Fruit fly (Drosophila melanogaster): Measurements from ENCODE around the gene CG15601.

The CG15601 gene

dm6 chrX:15697581-15698208, 12.8 kb upstream of the CG15601 start (continued):
- TF ChIP-seq lz (GFP tag; optimal IDR thresholded peaks at IDR 0.05), result peak; percentile 74
- TF ChIP-seq eg (GFP tag; IDR thresholded peaks at IDR 0.05), result peak; percentile 93
- no peak for TF ChIP-seq CG16779 (tag; optimal IDR thresholded peaks at IDR 0.05)
- peak; percentile 86 for TF ChIP-seq CG32006 (GFP tag; optimal IDR thresholded peaks at IDR 0.05)
- TF ChIP-seq achi (GFP tag; optimal IDR thresholded peaks at IDR 0.05), result peak; percentile 92
- TF ChIP-seq CG3032 (tag; optimal IDR thresholded peaks at IDR 0.05), result peak; percentile 86
- TF ChIP-seq CG4318 (GFP tag; optimal IDR thresholded peaks at IDR 0.05), result peak; percentile 79
- TF ChIP-seq OdsH (GFP tag; optimal IDR thresholded peaks at IDR 0.05), result peak; percentile 86
- peak; percentile 81 for TF ChIP-seq CG6276 (GFP tag; optimal IDR thresholded peaks at IDR 0.05)
- TF ChIP-seq CG11294 (GFP tag; IDR thresholded peaks at IDR 0.05), result peak; percentile 88
- TF ChIP-seq CG31627 (GFP tag; optimal IDR thresholded peaks at IDR 0.05), result peak; percentile 61
- peak; percentile 76 for TF ChIP-seq CG7368 (GFP tag; optimal IDR thresholded peaks at IDR 0.05)
- TF ChIP-seq Sox14 (GFP tag; optimal IDR thresholded peaks at IDR 0.05), result peak; percentile 68
- peak; percentile 69 for TF ChIP-seq Sox102F (GFP tag; optimal IDR thresholded peaks at IDR 0.05)
- no peak for TF ChIP-seq Hr38 (GFP tag; optimal IDR thresholded peaks at IDR 0.05)
- TF ChIP-seq CG11762 (GFP tag; optimal IDR thresholded peaks at IDR 0.05; ENCODE audit: insufficient read depth), result peak; percentile 84
- TF ChIP-seq CG6808 (GFP tag; optimal IDR thresholded peaks at IDR 0.05), result peak; percentile 78
- peak; percentile 78 for TF ChIP-seq spab (GFP tag; optimal IDR thresholded peaks at IDR 0.05)
- TF ChIP-seq CG1621 (tag; optimal IDR thresholded peaks at IDR 0.05), result peak; percentile 76
- peak; percentile 65 for TF ChIP-seq CG8319 (GFP tag; optimal IDR thresholded peaks at IDR 0.05)
- peak; percentile 73 for TF ChIP-seq Sox15 (GFP tag; optimal IDR thresholded peaks at IDR 0.05)
- TF ChIP-seq cyc (GFP tag; optimal IDR thresholded peaks at IDR 0.05), result peak; percentile 79
- TF ChIP-seq fkh (GFP tag; optimal IDR thresholded peaks at IDR 0.05), result peak; percentile 89
- peak; percentile 86 for TF ChIP-seq Ets96B (tag; optimal IDR thresholded peaks at IDR 0.05)
- TF ChIP-seq Hr39 (GFP tag; optimal IDR thresholded peaks at IDR 0.05), result peak; percentile 72
- TF ChIP-seq Blimp-1 (GFP tag; optimal IDR thresholded peaks at IDR 0.05), result peak; percentile 66
- peak; percentile 82 to 84 for TF ChIP-seq ss (GFP tag; optimal IDR thresholded peaks at IDR 0.05)
- TF ChIP-seq Lpt (GFP tag; optimal IDR thresholded peaks at IDR 0.05), result peak; percentile 86
- TF ChIP-seq dac (GFP tag; optimal IDR thresholded peaks at IDR 0.05), result peak; percentile 76
- peak; percentile 86 for TF ChIP-seq svp (GFP tag)

- TF ChIP-seq svp (GFP tag) (peak; percentile 67), CG4318 (GFP tag; optimal IDR thresholded peaks at IDR 0.05) (no peak)
These were observed 9.4 kb upstream of the CG15601 start, which contains the start of gene CG9240 for dm6 chrX:15701047-15701446. Gene CG9240, minus strand, starts transcription at chrX:15701259.

- TF ChIP-seq net (GFP tag; optimal IDR thresholded peaks at IDR 0.05) (peak; percentile 36), Sox15 (GFP tag; optimal IDR thresholded peaks at IDR 0.05) (peak; percentile 68), CG16779 (tag; optimal IDR thresholded peaks at IDR 0.05) (no peak), Sox102F (GFP tag; optimal IDR thresholded peaks at IDR 0.05) (no peak), CG1621 (tag; optimal IDR thresholded peaks at IDR 0.05) (no peak), salr (GFP tag; optimal IDR thresholded peaks at IDR 0.05) (peak in 1 of 2 experiments; percentile 28), CG34406 (GFP tag; optimal IDR thresholded peaks at IDR 0.05) (peak; percentile 35), CG9139 (GFP tag; optimal IDR thresholded peaks at IDR 0.05) (no peak), pdm3 (GFP tag; optimal IDR thresholded peaks at IDR 0.05) (peak; percentile 69), CG8632 (GFP tag; optimal IDR thresholded peaks at IDR 0.05) (no peak), fd85E (GFP tag; optimal IDR thresholded peaks at IDR 0.05) (no peak), Met (GFP tag; optimal IDR thresholded peaks at IDR 0.05) (no peak), CG6792 (GFP tag; optimal IDR thresholded peaks at IDR 0.05) (peak; percentile 39), CG32006 (GFP tag; optimal IDR thresholded peaks at IDR 0.05) (peak; percentile 79), CG11902 (GFP tag; optimal IDR thresholded peaks at IDR 0.05) (peak; percentile 63), topi (GFP tag; optimal IDR thresholded peaks at IDR 0.05) (peak; percentile 61), svp (GFP tag) (peak; percentile 94), CG3919 (GFP tag; optimal IDR thresholded peaks at IDR 0.05) (peak; percentile 51), CG31627 (GFP tag; optimal IDR thresholded peaks at IDR 0.05) (peak; percentile 77), Hr4 (GFP tag; optimal IDR thresholded peaks at IDR 0.05) (peak; percentile 67), Hr39 (GFP tag; optimal IDR thresholded peaks at IDR 0.05) (peak; percentile 77), Eip78C (GFP tag) (peak; percentile 77), acj6 (GFP tag; optimal IDR thresholded peaks at IDR 0.05) (peak; percentile 65), lz (GFP tag; optimal IDR thresholded peaks at IDR 0.05) (peak; percentile 78), CG15336 (GFP tag; IDR thresholded peaks at IDR 0.05) (0 out of 2 replicates have a peak, but pooled peaks have one; percentile 17), Ets21C (GFP tag; optimal IDR thresholded peaks at IDR 0.05) (peak; percentile 59)
These were observed 6.7 kb upstream of the CG15601 start, which contains the start of the genes Pis and Hap40 for dm6 chrX:15703720-15704206. Gene Pis, minus strand, starts transcription at chrX:15703770. Gene Hap40, plus strand, starts transcription at chrX:15704125.

Measured in whole organism, prepupa.